Fruit fly (Drosophila melanogaster) whole organism, adult: ENCODE results near the gene Sfp93F.
A peak's percentile ranks its signal among the peaks of the same experiment; 100 is the strongest.
"Not testable (repeated sequence)": the region's sequence is repeated elsewhere in the genome, so short reads cannot be mapped to it uniquely, and the experiment has no call there.

Experiments
- CG11617 ChIP-seq: fragments of 200-800 bp; sonication (Bioruptor generic); optimal IDR thresholded peaks from 2 replicates; lab custom pipeline; 2017; ENCODE audit warnings: mild to moderate bottlenecking, missing biosample characterization, missing genetic modification reagents, missing genetic modification characterization
- CG12768 ChIP-seq: fragments of 200-800 bp; sonication (Bioruptor generic); optimal IDR thresholded peaks from 2 replicates; lab custom pipeline; 2017; ENCODE audit warnings: missing biosample characterization, missing genetic modification characterization, mild to moderate bottlenecking, moderate library complexity, missing genetic modification reagents
- CG14711 ChIP-seq: fragments of 200-800 bp; sonication (Bioruptor generic); optimal IDR thresholded peaks from 2 replicates; lab custom pipeline; 2018; ENCODE audit warnings: missing biosample characterization, mild to moderate bottlenecking, missing genetic modification characterization, moderate library complexity
- CG1620 ChIP-seq: fragments of 200-800 bp; sonication (Bioruptor generic); optimal IDR thresholded peaks from 2 replicates; lab custom pipeline; 2016; ENCODE audit warnings: missing biosample characterization, missing genetic modification characterization
- CG33017 ChIP-seq: fragments of 200-800 bp; sonication (Bioruptor generic); optimal IDR thresholded peaks from 2 replicates; lab custom pipeline; 2018; ENCODE audit warnings: missing biosample characterization, mild to moderate bottlenecking, missing genetic modification characterization, moderate library complexity
- CG5204 ChIP-seq: fragments of 200-800 bp; sonication (Bioruptor generic); optimal IDR thresholded peaks from 2 replicates; lab custom pipeline; 2016; ENCODE audit warnings: missing biosample characterization, missing genetic modification characterization
- CG7045 ChIP-seq: fragments of 200-800 bp; sonication (Bioruptor generic); optimal IDR thresholded peaks from 2 replicates; lab custom pipeline; 2017; ENCODE audit warnings: missing biosample characterization, mild to moderate bottlenecking, missing genetic modification characterization
- CG7101 ChIP-seq: fragments of 200-800 bp; sonication (Bioruptor generic); optimal IDR thresholded peaks from 2 replicates; lab custom pipeline; 2018; ENCODE audit warnings: missing biosample characterization, mild to moderate bottlenecking, missing genetic modification characterization, moderate library complexity
- Clk ChIP-seq: fragments of 200-800 bp; sonication (Bioruptor generic); optimal IDR thresholded peaks from 2 replicates; lab custom pipeline; 2017; ENCODE audit warnings: missing biosample characterization, missing genetic modification characterization
- Crg-1 ChIP-seq: fragments of 200-800 bp; sonication (Bioruptor generic); optimal IDR thresholded peaks from 2 replicates; lab custom pipeline; 2016; ENCODE audit warnings: missing biosample characterization, missing genetic modification characterization
- Hr96 ChIP-seq: fragments of 200-800 bp; sonication (Bioruptor generic); optimal IDR thresholded peaks from 2 replicates; lab custom pipeline; 2016; ENCODE audit warnings: missing biosample characterization, missing genetic modification characterization
- Mnt ChIP-seq: fragments of 200-800 bp; sonication (Bioruptor generic); optimal IDR thresholded peaks from 2 replicates; lab custom pipeline; 2016; ENCODE audit warnings: missing biosample characterization, mild to moderate bottlenecking, missing genetic modification characterization
- bab1 ChIP-seq: fragments of 200-800 bp; sonication (Bioruptor generic); optimal IDR thresholded peaks from 3 replicates; lab custom pipeline; 2019; ENCODE audit warnings: missing biosample characterization, mild to moderate bottlenecking, missing genetic modification characterization, moderate library complexity
- cic ChIP-seq: fragments of 200-800 bp; sonication (Bioruptor generic); optimal IDR thresholded peaks from 2 replicates; lab custom pipeline; 2017; ENCODE audit warnings: missing biosample characterization, mild to moderate bottlenecking, missing genetic modification characterization, moderate library complexity
- cnc ChIP-seq, 2 experiments: fragments of >200 bp; optimal IDR thresholded peaks; 2 replicates each; lab custom pipeline; 2017
- kay ChIP-seq: fragments of 200-800 bp; sonication (Bioruptor generic); peaks from one replicate; lab custom pipeline; 2016; ENCODE audit warnings: missing biosample characterization, missing genetic modification characterization, borderline replicate concordance
- ovo ChIP-seq: fragments of 200-800 bp; sonication (Bioruptor generic); optimal IDR thresholded peaks from 2 replicates; lab custom pipeline; 2016; ENCODE audit warnings: missing biosample characterization, missing genetic modification characterization
- tj ChIP-seq: fragments of 200-800 bp; sonication (Bioruptor generic); optimal IDR thresholded peaks from 3 replicates; lab custom pipeline; 2017; ENCODE audit warnings: missing biosample characterization, mild to moderate bottlenecking, missing genetic modification characterization, moderate library complexity
- toe ChIP-seq: fragments of 200-800 bp; sonication (Bioruptor generic); optimal IDR thresholded peaks from 2 replicates; lab custom pipeline; 2016; ENCODE audit warnings: missing biosample characterization, missing genetic modification characterization

Sfp93F gene

dm6 chr3R:21736196-21736595 lies at the start of gene Sfp93F:
Gene Sfp93F, minus strand, starts transcription at chr3R:21736296.
- not testable (repeated sequence) for TF ChIP-seq bab1, Crg-1, tj (GFP tag; lab: Kevin White, UChicago)

- no peak for TF ChIP-seq Clk
- TF ChIP-seq cnc (optimal IDR thresholded peaks at IDR 0.05; lab: Kevin White, UChicago): no peak
- TF ChIP-seq CG11617 (GFP tag; lab: Kevin White, UChicago): no peak
- TF ChIP-seq cic (GFP tag; lab: Kevin White, UChicago): peak; percentile 23
- TF ChIP-seq tj (GFP tag; lab: Kevin White, UChicago): no peak
- TF ChIP-seq CG1620 (GFP tag; lab: Kevin White, UChicago): no peak
- TF ChIP-seq CG33017 (tag; lab: Kevin White, UChicago): no peak
- TF ChIP-seq kay (GFP tag; lab: Kevin White, UChicago): no peak
- TF ChIP-seq CG12768 (GFP tag; lab: Kevin White, UChicago): no peak
Measured at dm6 chr3R:21782295-21782922, 46.3 kb upstream of the Sfp93F start, which contains the start of gene tsl. Gene tsl, minus strand, starts transcription at chr3R:21782536.

dm6 chr3R:21781448-21781847 lies 45.4 kb upstream of the Sfp93F start:
- TF ChIP-seq CG7045 (GFP tag; lab: Kevin White, UChicago): no peak
- TF ChIP-seq Hr96 (GFP tag; lab: Kevin White, UChicago): no peak
- no peak for TF ChIP-seq CG14711 (tag; lab: Kevin White, UChicago)

- TF ChIP-seq CG14711 (tag; lab: Kevin White, UChicago): no peak
- no peak for TF ChIP-seq cic (GFP tag; lab: Kevin White, UChicago)
- no peak for TF ChIP-seq tj (GFP tag; lab: Kevin White, UChicago)
- TF ChIP-seq Clk: no peak
- TF ChIP-seq CG12768 (GFP tag; lab: Kevin White, UChicago): peak; percentile 14
- no peak for TF ChIP-seq CG11617 (GFP tag; lab: Kevin White, UChicago)
- TF ChIP-seq ovo (GFP tag; lab: Kevin White, UChicago): no peak
- TF ChIP-seq kay (GFP tag; lab: Kevin White, UChicago): no peak
Measured at dm6 chr3R:21780086-21780485, 44.0 kb upstream of the Sfp93F start.

- peak; percentile 97 for TF ChIP-seq Mnt (GFP tag; lab: Kevin White, UChicago)
- TF ChIP-seq cnc (optimal IDR thresholded peaks at IDR 0.05; lab: Kevin White, UChicago): no peak
- no peak for TF ChIP-seq CG11617 (GFP tag; lab: Kevin White, UChicago)
- peak; percentile 44 for TF ChIP-seq bab1 (GFP tag; lab: Kevin White, UChicago)
- TF ChIP-seq ovo (GFP tag; lab: Kevin White, UChicago): no peak
- peak; percentile 10 for TF ChIP-seq kay (GFP tag; lab: Kevin White, UChicago)
- no peak for TF ChIP-seq toe (GFP tag; lab: Kevin White, UChicago)
Measured at dm6 chr3R:21777660-21778059, 41.6 kb upstream of the Sfp93F start, which contains the start of gene Polr1H. Gene Polr1H, minus strand, starts transcription at chr3R:21777847.

- TF ChIP-seq Hr96 (GFP tag; lab: Kevin White, UChicago): no peak
- TF ChIP-seq CG5204: no peak
- TF ChIP-seq CG7045 (GFP tag; lab: Kevin White, UChicago): no peak
- TF ChIP-seq toe (GFP tag; lab: Kevin White, UChicago): no peak
- no peak for TF ChIP-seq CG7101
- no peak for TF ChIP-seq kay (GFP tag; lab: Kevin White, UChicago)
- no peak for TF ChIP-seq tj (GFP tag; lab: Kevin White, UChicago)
- TF ChIP-seq CG33017 (tag; lab: Kevin White, UChicago): no peak
- no peak for TF ChIP-seq Mnt (GFP tag; lab: Kevin White, UChicago)
- no peak for TF ChIP-seq CG11617 (GFP tag; lab: Kevin White, UChicago)
- TF ChIP-seq Crg-1 (GFP tag; lab: Kevin White, UChicago): no peak
- no peak for TF ChIP-seq ovo (GFP tag; lab: Kevin White, UChicago)
Measured at dm6 chr3R:21775766-21776165, 39.7 kb upstream of the Sfp93F start, which contains the start of the genes GABA-B-R2 and CG6800. Gene GABA-B-R2, minus strand, starts transcription at chr3R:21775840. Gene CG6800, plus strand, starts transcription at chr3R:21776138.

- TF ChIP-seq CG11617 (GFP tag; lab: Kevin White, UChicago) (no peak), cic (GFP tag; lab: Kevin White, UChicago) (no peak), CG33017 (tag; lab: Kevin White, UChicago) (no peak), tj (GFP tag; lab: Kevin White, UChicago) (no peak), Clk (no peak), CG14711 (tag; lab: Kevin White, UChicago) (no peak), Crg-1 (GFP tag; lab: Kevin White, UChicago) (no peak)
Measured at dm6 chr3R:21769218-21769617, 33.1 kb upstream of the Sfp93F start, which contains the start of gene Burs. Gene Burs, plus strand, starts transcription at chr3R:21769518.
